Fruit fly (Drosophila melanogaster) whole organism, prepupa: ENCODE results near the gene Dpy-30L1.

Experiments
- Blimp-1 ChIP-seq: fragments of 200-800 bp; sonication (Bioruptor generic); optimal IDR thresholded peaks from 3 replicates; lab custom pipeline; 2017; ENCODE audit warnings: missing biosample characterization, missing genetic modification characterization, mild to moderate bottlenecking, moderate library complexity, missing genetic modification reagents
- CG10631 ChIP-seq: fragments of 200-800 bp; sonication (Bioruptor generic); optimal IDR thresholded peaks from 2 replicates; lab custom pipeline; 2016; ENCODE audit warnings: missing biosample characterization, missing genetic modification characterization
- CG10669 ChIP-seq: fragments of 200-800 bp; sonication (Bioruptor generic); optimal IDR thresholded peaks from 3 replicates; lab custom pipeline; 2018; ENCODE audit warnings: missing biosample characterization, mild to moderate bottlenecking, missing genetic modification characterization, moderate library complexity
- CG11294 ChIP-seq: fragments of 200-800 bp; sonication (Bioruptor generic); IDR thresholded peaks from 2 replicates; pipeline ENCODE4 v1.3.6; 2022; ENCODE audit warnings: missing biosample characterization, missing genetic modification characterization
- CG11762 ChIP-seq: fragments of 200-800 bp; sonication (Bioruptor generic); optimal IDR thresholded peaks from 3 replicates; lab custom pipeline; 2016; ENCODE audit warnings: missing biosample characterization, missing genetic modification characterization; ENCODE audit not compliant: insufficient read depth
- CG15336 ChIP-seq: fragments of 200-800 bp; sonication (Bioruptor generic); IDR thresholded peaks from 2 replicates; pipeline ENCODE4 v1.3.6; 2022; ENCODE audit warnings: missing biosample characterization, missing genetic modification characterization
- CG1621 ChIP-seq: fragments of 200-800 bp; sonication (Bioruptor generic); optimal IDR thresholded peaks from 3 replicates; lab custom pipeline; 2018; ENCODE audit warnings: missing biosample characterization, mild to moderate bottlenecking, missing genetic modification characterization
- CG16779 ChIP-seq: fragments of 200-800 bp; sonication (Bioruptor generic); optimal IDR thresholded peaks from 3 replicates; lab custom pipeline; 2017; ENCODE audit warnings: missing biosample characterization, mild to moderate bottlenecking, missing genetic modification characterization
- CG34406 ChIP-seq: fragments of 200-800 bp; sonication (Bioruptor generic); optimal IDR thresholded peaks from 3 replicates; lab custom pipeline; 2016; ENCODE audit warnings: missing biosample characterization, missing genetic modification characterization
- CG3919 ChIP-seq: fragments of 200-800 bp; sonication (Bioruptor generic); optimal IDR thresholded peaks from 3 replicates; lab custom pipeline; 2016; ENCODE audit warnings: missing biosample characterization, missing genetic modification characterization
- CG4318 ChIP-seq: fragments of 200-800 bp; sonication (Bioruptor generic); optimal IDR thresholded peaks from 3 replicates; lab custom pipeline; 2017; ENCODE audit warnings: missing biosample characterization, mild to moderate bottlenecking, missing genetic modification characterization
- CG6163 ChIP-seq: fragments of 200-800 bp; sonication (Bioruptor generic); IDR thresholded peaks from 3 replicates; pipeline ENCODE4 v1.3.6; 2022; ENCODE audit warnings: missing biosample characterization, missing genetic modification characterization
- CG6276 ChIP-seq: fragments of 200-800 bp; sonication (Bioruptor generic); optimal IDR thresholded peaks from 2 replicates; lab custom pipeline; 2017; ENCODE audit warnings: missing biosample characterization, mild to moderate bottlenecking, missing genetic modification characterization
- CG6792 ChIP-seq: fragments of 200-800 bp; sonication (Bioruptor generic); optimal IDR thresholded peaks from 3 replicates; lab custom pipeline; 2016; ENCODE audit warnings: missing biosample characterization, missing genetic modification characterization
- CG6854 ChIP-seq: fragments of 200-800 bp; sonication (Bioruptor generic); optimal IDR thresholded peaks from 2 replicates; lab custom pipeline; 2017; ENCODE audit warnings: missing biosample characterization, mild to moderate bottlenecking, missing genetic modification characterization
- CG7368 ChIP-seq: fragments of 200-800 bp; sonication (Bioruptor generic); optimal IDR thresholded peaks from 3 replicates; lab custom pipeline; 2016; ENCODE audit warnings: missing biosample characterization, missing genetic modification characterization
- CG8119 ChIP-seq: fragments of 200-800 bp; sonication (Bioruptor generic); IDR thresholded peaks from 3 replicates; pipeline ENCODE4 v1.3.6; 2022; ENCODE audit warnings: missing biosample characterization, missing genetic modification characterization
- CG8319 ChIP-seq: fragments of 200-800 bp; sonication (Bioruptor generic); optimal IDR thresholded peaks from 3 replicates; lab custom pipeline; 2016; ENCODE audit warnings: missing biosample characterization, missing genetic modification characterization
- CG8632 ChIP-seq: fragments of 200-800 bp; sonication (Bioruptor generic); optimal IDR thresholded peaks from 3 replicates; lab custom pipeline; 2016; ENCODE audit warnings: missing biosample characterization, missing genetic modification characterization
- CG9139 ChIP-seq: fragments of 200-800 bp; sonication (Bioruptor generic); optimal IDR thresholded peaks from 3 replicates; lab custom pipeline; 2017; ENCODE audit warnings: missing biosample characterization, mild to moderate bottlenecking, missing genetic modification characterization
- Eip75B ChIP-seq: fragments of 200-800 bp; sonication (Bioruptor generic); optimal IDR thresholded peaks from 3 replicates; lab custom pipeline; 2016; ENCODE audit warnings: missing biosample characterization, missing genetic modification characterization
- Eip78C ChIP-seq: fragments of 200-800 bp; sonication (Bioruptor generic); peaks from one replicate; lab custom pipeline; 2016; ENCODE audit warnings: missing biosample characterization, missing genetic modification characterization
- Eip93F ChIP-seq: fragments of 200-800 bp; sonication (Bioruptor generic); optimal IDR thresholded peaks from 2 replicates; lab custom pipeline; 2016; ENCODE audit warnings: missing biosample characterization, mild to moderate bottlenecking, missing genetic modification characterization
- Ets21C ChIP-seq: fragments of 200-800 bp; sonication (Bioruptor generic); optimal IDR thresholded peaks from 3 replicates; lab custom pipeline; 2016; ENCODE audit warnings: missing biosample characterization, missing genetic modification characterization
- Ets96B ChIP-seq: fragments of 200-800 bp; optimal IDR thresholded peaks from 2 replicates; lab custom pipeline; 2019; ENCODE audit warnings: missing biosample characterization, mild to moderate bottlenecking, missing genetic modification characterization, moderate library complexity
- Hr38 ChIP-seq: sonication (Bioruptor generic); optimal IDR thresholded peaks from 2 replicates; lab custom pipeline; 2016; ENCODE audit warnings: missing biosample characterization, missing genetic modification characterization
- Hr39 ChIP-seq: fragments of 200-800 bp; sonication (Bioruptor generic); optimal IDR thresholded peaks from 2 replicates; lab custom pipeline; 2016; ENCODE audit warnings: missing biosample characterization, missing genetic modification characterization
- Hr4 ChIP-seq: fragments of 200-800 bp; sonication (Bioruptor generic); optimal IDR thresholded peaks from 3 replicates; lab custom pipeline; 2016; ENCODE audit warnings: missing biosample characterization, missing genetic modification characterization
- Met ChIP-seq: fragments of 200-800 bp; sonication (Bioruptor generic); optimal IDR thresholded peaks from 3 replicates; lab custom pipeline; 2016; ENCODE audit warnings: missing biosample characterization, missing genetic modification characterization
- OdsH ChIP-seq: fragments of 200-800 bp; sonication (Bioruptor generic); optimal IDR thresholded peaks from 3 replicates; lab custom pipeline; 2016; ENCODE audit warnings: missing biosample characterization, missing genetic modification characterization
- Smox ChIP-seq: fragments of 200-800 bp; sonication (Bioruptor generic); optimal IDR thresholded peaks from 3 replicates; lab custom pipeline; 2016; ENCODE audit warnings: missing biosample characterization, missing genetic modification characterization
- Sox102F ChIP-seq: fragments of 200-800 bp; sonication (Bioruptor generic); optimal IDR thresholded peaks from 2 replicates; lab custom pipeline; 2016; ENCODE audit warnings: missing biosample characterization, mild to moderate bottlenecking, missing genetic modification characterization
- Sox14 ChIP-seq: fragments of 200-800 bp; sonication (Bioruptor generic); optimal IDR thresholded peaks from 3 replicates; lab custom pipeline; 2016; ENCODE audit warnings: missing biosample characterization, missing genetic modification characterization
- Sox15 ChIP-seq: fragments of 200-800 bp; sonication (Bioruptor generic); optimal IDR thresholded peaks from 3 replicates; lab custom pipeline; 2016; ENCODE audit warnings: missing biosample characterization, missing genetic modification characterization
- achi ChIP-seq: fragments of 200-800 bp; sonication (Bioruptor generic); optimal IDR thresholded peaks from 3 replicates; lab custom pipeline; 2016; ENCODE audit warnings: missing biosample characterization, missing genetic modification characterization
- dac ChIP-seq: fragments of 200-800 bp; sonication (Bioruptor generic); optimal IDR thresholded peaks from 2 replicates; lab custom pipeline; 2017; ENCODE audit warnings: missing biosample characterization, mild to moderate bottlenecking, missing genetic modification characterization
- dsx ChIP-seq: fragments of 200-800 bp; optimal IDR thresholded peaks from 3 replicates; lab custom pipeline; 2019; ENCODE audit warnings: missing biosample characterization, mild to moderate bottlenecking, missing genetic modification characterization, moderate library complexity; ENCODE audit not compliant: poor library complexity, severe bottlenecking
- eg ChIP-seq: fragments of 200-800 bp; sonication (Bioruptor generic); IDR thresholded peaks from 3 replicates; pipeline ENCODE4 v1.3.6; 2022; ENCODE audit warnings: missing biosample characterization, missing genetic modification characterization
- esn ChIP-seq: fragments of 200-800 bp; sonication (Bioruptor generic); optimal IDR thresholded peaks from 2 replicates; lab custom pipeline; 2016; ENCODE audit warnings: missing biosample characterization, mild to moderate bottlenecking, missing genetic modification characterization, moderate library complexity
- fd59A ChIP-seq: fragments of 200-800 bp; sonication (Bioruptor generic); optimal IDR thresholded peaks from 2 replicates; lab custom pipeline; 2017; ENCODE audit warnings: missing biosample characterization, mild to moderate bottlenecking, missing genetic modification characterization, missing genetic modification reagents
- net ChIP-seq: fragments of 200-800 bp; sonication (Bioruptor generic); optimal IDR thresholded peaks from 3 replicates; lab custom pipeline; 2016; ENCODE audit warnings: missing biosample characterization, missing genetic modification characterization
- pdm3 ChIP-seq: fragments of 200-800 bp; sonication (Bioruptor generic); optimal IDR thresholded peaks from 3 replicates; lab custom pipeline; 2016; ENCODE audit warnings: missing biosample characterization, missing genetic modification characterization
- salr ChIP-seq, 2 experiments: fragments of 200-800 bp; sonication (Bioruptor generic); optimal IDR thresholded peaks; 3 replicates each; lab custom pipeline; 2016 to 2018; ENCODE audit warnings: missing biosample characterization in 2 of 2, missing genetic modification characterization in 2 of 2, mild to moderate bottlenecking in 1 of 2
- ss ChIP-seq, 2 experiments: fragments of 200-800 bp; sonication (Bioruptor generic); optimal IDR thresholded peaks; 2 replicates in 1 of 2; 3 replicates in 1 of 2; lab custom pipeline; 2017 to 2018; ENCODE audit warnings: mild to moderate bottlenecking in 2 of 2, missing biosample characterization in 2 of 2, missing genetic modification characterization in 2 of 2, moderate library complexity in 1 of 2
- svp ChIP-seq: fragments of 200-800 bp; sonication (Bioruptor generic); peaks from one replicate; lab custom pipeline; 2016; ENCODE audit warnings: missing biosample characterization, missing genetic modification characterization
- topi ChIP-seq: fragments of 200-800 bp; sonication (Bioruptor generic); optimal IDR thresholded peaks from 3 replicates; lab custom pipeline; 2016; ENCODE audit warnings: missing biosample characterization, missing genetic modification characterization
- vri ChIP-seq: fragments of 200-800 bp; sonication (Bioruptor generic); optimal IDR thresholded peaks from 3 replicates; lab custom pipeline; 2016; ENCODE audit warnings: missing biosample characterization, mild to moderate bottlenecking, missing genetic modification characterization

Gene Dpy-30L1

DNA sequence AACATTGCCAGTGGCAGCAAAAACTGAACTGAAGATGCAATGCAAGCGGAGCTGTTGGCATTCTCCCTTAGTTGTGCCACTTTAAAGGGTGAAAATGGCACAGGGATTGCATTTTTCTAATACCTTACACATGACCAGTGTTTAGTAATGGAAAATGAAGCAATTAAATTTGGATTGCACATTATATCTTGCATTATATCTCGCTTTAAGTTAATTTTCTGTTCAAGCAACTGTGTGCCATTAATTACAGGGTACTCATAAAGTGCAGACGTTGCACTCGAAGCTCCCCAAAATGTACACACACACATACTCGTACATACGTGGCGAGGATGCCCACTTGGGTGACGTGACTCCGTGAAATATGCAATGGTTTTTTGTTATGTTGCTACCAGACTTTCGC is 27.2 kb downstream of the Dpy-30L1 start (continued):
- TF ChIP-seq achi (GFP tag; lab: Kevin White, UChicago) (peak; percentile 45), CG6276 (GFP tag; lab: Kevin White, UChicago) (no peak), Met (peak; percentile 33), Hr39 (GFP tag; lab: Kevin White, UChicago) (peak; percentile 35), Eip75B (GFP tag; lab: Kevin White, UChicago) (peak; percentile 54), salr (GFP tag; optimal IDR thresholded peaks at IDR 0.05; lab: Kevin White, UChicago) (peak in 1 of 2 experiments; percentile 26), Ets21C (GFP tag; lab: Kevin White, UChicago) (peak; percentile 20), CG11294 (GFP tag; lab: Robert Waterston, UW) (no peak), ss (GFP tag; optimal IDR thresholded peaks at IDR 0.05; lab: Kevin White, UChicago) (peak in 1 of 2 experiments; percentile 33), Hr38 (no peak), Eip93F (no peak), CG4318 (GFP tag; lab: Kevin White, UChicago) (no peak), fd59A (no peak), CG15336 (GFP tag; lab: Robert Waterston, UW) (no peak), pdm3 (peak; percentile 51), Hr4 (GFP tag; lab: Kevin White, UChicago) (peak; percentile 26)

DNA sequence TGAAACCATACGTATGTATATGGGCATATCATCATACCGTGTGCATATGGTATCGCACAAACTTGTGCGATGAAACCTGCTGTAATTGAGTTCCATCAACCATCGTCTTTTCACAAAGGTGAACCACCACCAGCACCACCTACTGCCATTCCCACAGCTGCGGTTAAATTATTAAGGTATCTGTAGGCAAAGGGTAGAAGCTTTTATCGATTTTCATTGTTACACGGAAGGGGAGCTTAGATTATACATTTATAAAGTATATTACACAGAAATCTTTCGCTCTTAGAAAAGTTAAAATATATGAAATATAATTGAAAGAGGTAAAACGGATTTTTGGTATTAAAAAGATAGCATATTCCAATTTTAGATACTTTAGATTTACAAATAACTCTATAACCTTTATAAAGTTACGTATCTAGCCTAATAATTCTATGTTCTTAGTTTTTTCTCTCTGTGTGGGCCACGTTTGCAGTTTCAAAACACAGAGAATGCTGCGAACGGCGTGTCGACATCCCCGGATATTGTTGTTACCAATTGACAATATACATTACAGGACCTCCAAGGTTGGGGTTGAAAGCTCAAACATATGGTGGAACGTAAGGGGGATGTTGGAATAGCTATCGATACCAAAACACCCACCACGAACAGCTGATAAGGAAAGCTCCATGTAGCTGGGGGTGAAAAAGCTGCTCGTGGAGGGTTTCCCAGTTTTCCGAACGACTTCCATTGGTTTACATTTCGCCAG is 28.1 kb downstream of the Dpy-30L1 start, which contains the start of gene CG6495:
Gene CG6495, plus strand, starts transcription at position 695 of the 745 bp plus-strand sequence.
- no peak for TF ChIP-seq Sox15
- TF ChIP-seq CG7368 (GFP tag; lab: Kevin White, UChicago), result no peak
- TF ChIP-seq Eip78C, result peak; percentile 84
- TF ChIP-seq ss (GFP tag; optimal IDR thresholded peaks at IDR 0.05; lab: Kevin White, UChicago), result peak in 1 of 2 experiments; percentile 8
- peak; percentile 46 for TF ChIP-seq Ets96B
- TF ChIP-seq OdsH (GFP tag; lab: Kevin White, UChicago), result peak; percentile 44
- TF ChIP-seq dac (GFP tag; lab: Kevin White, UChicago), result no peak
- TF ChIP-seq CG11762 (GFP tag; lab: Kevin White, UChicago), result no peak
- no peak for TF ChIP-seq Ets21C (GFP tag; lab: Kevin White, UChicago)
- no peak for TF ChIP-seq CG16779 (tag; lab: Kevin White, UChicago)
- peak; percentile 3 for TF ChIP-seq CG8632 (GFP tag; lab: Kevin White, UChicago)
- peak; percentile 33 for TF ChIP-seq Eip75B (GFP tag; lab: Kevin White, UChicago)
- TF ChIP-seq CG6854 (GFP tag; lab: Kevin White, UChicago), result no peak
- TF ChIP-seq achi (GFP tag; lab: Kevin White, UChicago), result no peak
- TF ChIP-seq salr (GFP tag; optimal IDR thresholded peaks at IDR 0.05; lab: Kevin White, UChicago), result no peak
- peak; percentile 27 for TF ChIP-seq Hr4 (GFP tag; lab: Kevin White, UChicago)
- no peak for TF ChIP-seq CG1621 (tag; lab: Kevin White, UChicago)
- TF ChIP-seq CG4318 (GFP tag; lab: Kevin White, UChicago), result no peak
- TF ChIP-seq Eip93F, result no peak
- TF ChIP-seq esn (GFP tag; lab: Kevin White, UChicago), result peak; percentile 50
- TF ChIP-seq Sox102F (GFP tag; lab: Kevin White, UChicago), result no peak
- TF ChIP-seq CG8319 (GFP tag; lab: Kevin White, UChicago), result no peak
- peak; percentile 28 for TF ChIP-seq CG3919 (GFP tag; lab: Kevin White, UChicago)
- TF ChIP-seq topi (GFP tag; lab: Kevin White, UChicago), result peak; percentile 14
- no peak for TF ChIP-seq Blimp-1 (GFP tag; lab: Kevin White, UChicago)
- no peak for TF ChIP-seq Sox14 (GFP tag; lab: Kevin White, UChicago)
- no peak for TF ChIP-seq CG10669
- peak; percentile 29 for TF ChIP-seq Met
- no peak for TF ChIP-seq svp (GFP tag; lab: Kevin White, UChicago)
- peak; percentile 2 for TF ChIP-seq CG34406 (GFP tag; lab: Kevin White, UChicago)
- TF ChIP-seq CG10631 (GFP tag; lab: Kevin White, UChicago), result no peak
- peak; percentile 29 for TF ChIP-seq dsx
- no peak; the same call in 2 of the 3 replicates for TF ChIP-seq CG6163 (GFP tag; lab: Robert Waterston, UW)
- no peak for TF ChIP-seq vri
- TF ChIP-seq CG8119, result no peak
- TF ChIP-seq eg, result no peak
- no peak for TF ChIP-seq CG9139 (GFP tag; lab: Kevin White, UChicago)
- peak; percentile 16 for TF ChIP-seq CG6792 (GFP tag; lab: Kevin White, UChicago)
- TF ChIP-seq CG15336 (GFP tag; lab: Robert Waterston, UW), result no peak
- TF ChIP-seq fd59A, result no peak
- peak; percentile 28 for TF ChIP-seq Smox (GFP tag; lab: Kevin White, UChicago)
- peak; percentile 10 for TF ChIP-seq net (GFP tag; lab: Kevin White, UChicago)
- TF ChIP-seq Hr38, result no peak
